Worm (Caenorhabditis elegans): ENCODE measurements around the gene ctf-4.

ctf-4 gene

ce11 chrV:10953471-10954155, 11.7 kb downstream of the ctf-4 start (continued):
- TF ChIP-seq pbrm-1 (GFP tag; IDR thresholded peaks at IDR 0.05) (no peak), die-1 (tag; optimal IDR thresholded peaks at IDR 0.05) (no peak), ceh-91 (GFP tag; IDR thresholded peaks at IDR 0.05) (no peak), nhr-90 (tag; optimal IDR thresholded peaks at IDR 0.05) (peak; percentile 30), chd-7 (tag; optimal IDR thresholded peaks at IDR 0.05) (no peak), tbp1 (GFP tag; optimal IDR thresholded peaks at IDR 0.05) (no peak), ceh-58 (GFP tag; IDR thresholded peaks at IDR 0.05) (no peak), him-1 (tag; optimal IDR thresholded peaks at IDR 0.05) (no peak), akir-1 (GFP tag; optimal IDR thresholded peaks at IDR 0.05) (no peak), Y53G8AR.9 (GFP tag; conservative IDR thresholded peaks at IDR 0.05) (peak; percentile 74), snpc-1.1 (tag; optimal IDR thresholded peaks at IDR 0.05; ENCODE audit: insufficient read depth) (no peak), gei-17 (GFP tag; optimal IDR thresholded peaks at IDR 0.05) (peak; percentile 43), fkh-3 (tag; optimal IDR thresholded peaks at IDR 0.05) (no peak), ZK185.1 (tag; optimal IDR thresholded peaks at IDR 0.05; ENCODE audit: poor library complexity, severe bottlenecking) (no peak), ets-4 (GFP tag; optimal IDR thresholded peaks at IDR 0.05) (no peak), zfh-2 (GFP tag; conservative IDR thresholded peaks at IDR 0.05) (no peak), F22D6.2 (tag; optimal IDR thresholded peaks at IDR 0.05) (no peak), rpc-1 (optimal IDR thresholded peaks at IDR 0.05) (no peak), rpc-1 (tag; optimal IDR thresholded peaks at IDR 0.05) (no peak), snpc-1.3 (tag; optimal IDR thresholded peaks at IDR 0.05; ENCODE audit: insufficient read depth) (no peak), snpc-4 (GFP tag; optimal IDR thresholded peaks at IDR 0.05) (no peak), snpc-4 (tag; optimal IDR thresholded peaks at IDR 0.05) (no peak), ceh-100 (GFP tag; IDR thresholded peaks at IDR 0.05) (no peak), Y79H2A.3 (GFP tag; conservative IDR thresholded peaks at IDR 0.05) (no peak), Y67H2A.10 (GFP tag; conservative IDR thresholded peaks at IDR 0.05) (no peak), ekl-4 (GFP tag; IDR thresholded peaks at IDR 0.05) (peak; percentile 70), mes-4 (tag; optimal IDR thresholded peaks at IDR 0.05) (no peak), repo-1 (tag; optimal IDR thresholded peaks at IDR 0.05) (peak; percentile 91), K12H6.12 (tag; optimal IDR thresholded peaks at IDR 0.05) (no peak), aptf-2 (GFP tag; conservative IDR thresholded peaks at IDR 0.05) (no peak), lsl-1 (GFP tag; optimal IDR thresholded peaks at IDR 0.05) (no peak), F57C9.4 (tag; optimal IDR thresholded peaks at IDR 0.05) (no peak), F49E8.2 (tag; optimal IDR thresholded peaks at IDR 0.05; ENCODE audit: insufficient read depth) (no peak), F37B4.10 (GFP tag; IDR thresholded peaks at IDR 0.05) (no peak), madf-10 (tag; optimal IDR thresholded peaks at IDR 0.05) (no peak), F52B5.7 (tag; optimal IDR thresholded peaks at IDR 0.05) (peak; percentile 21), nfyb-1 (GFP tag; IDR thresholded peaks at IDR 0.05) (0 out of 2 replicates have a peak, but pooled peaks have one; percentile 54), pha-4 (tag; optimal IDR thresholded peaks at IDR 0.05) (no peak), rcor-1 (GFP tag; IDR thresholded peaks at IDR 0.05) (no peak), mxl-1 (tag; optimal IDR thresholded peaks at IDR 0.05) (no peak), B0261.1 (tag; optimal IDR thresholded peaks at IDR 0.05) (no peak), ztf-28 (GFP tag; IDR thresholded peaks at IDR 0.05) (no peak), let-526 (GFP tag; IDR thresholded peaks at IDR 0.05) (0 out of 2 replicates have a peak, but pooled peaks have one; percentile 19), lir-1 (GFP tag; conservative IDR thresholded peaks at IDR 0.05) (no peak), rec-8 (tag; optimal IDR thresholded peaks at IDR 0.05) (no peak), tlf-1 (GFP tag; optimal IDR thresholded peaks at IDR 0.05) (no peak), F39B2.1 (GFP tag; IDR thresholded peaks at IDR 0.05) (no peak), let-607 (tag; optimal IDR thresholded peaks at IDR 0.05) (peak in 1 of 2 experiments; percentile 7)

Data from whole organism, young adult.